Worm (Caenorhabditis elegans) whole organism, dauer: ENCODE measurements around the gene pph-6.
"Not testable (repeated sequence)": the region's sequence is repeated elsewhere in the genome, so short reads cannot be mapped to it uniquely, and the experiment has no call there.

Experiments used
- unc-62 ChIP-seq: sonication (generic microtip); optimal IDR thresholded peaks from 2 replicates; lab custom pipeline; 2017; ENCODE audit warnings: missing biosample characterization, missing genetic modification reagents, missing genetic modification characterization

The pph-6 gene

ce11 chrIII:3454045-3454444 is 7.5 kb upstream of the pph-6 start, which contains the start of gene C34C12.1:
TSS of gene C34C12.1 (plus strand) at chrIII:3454345.
- TF ChIP-seq unc-62 = not testable (repeated sequence)

ce11 chrIII:3456226-3456625 is 5.3 kb upstream of the pph-6 start:
- no peak for TF ChIP-seq unc-62

ce11 chrIII:3460061-3460460 is 1.4 kb upstream of the pph-6 start, which contains the start of gene C34C12.8:
TSS of gene C34C12.8 (plus strand) at chrIII:3460406.
- TF ChIP-seq unc-62 = no peak

- TF ChIP-seq unc-62 = no peak
Measured at ce11 chrIII:3467013-3467412, 5.5 kb downstream of the pph-6 start.

ce11 chrIII:3468384-3468783 is 6.9 kb downstream of the pph-6 start:
- TF ChIP-seq unc-62 = no peak

ce11 chrIII:3469646-3470045 is 8.1 kb downstream of the pph-6 start, which contains the start of gene smim-14:
TSS of gene smim-14 (minus strand) at chrIII:3469746.
- TF ChIP-seq unc-62 = no peak

ce11 chrIII:3470433-3470832 is 8.9 kb downstream of the pph-6 start:
- TF ChIP-seq unc-62 = no peak

ce11 chrIII:3470973-3471372 is 9.5 kb downstream of the pph-6 start:
- no peak for TF ChIP-seq unc-62

- TF ChIP-seq unc-62 = no peak
Measured at ce11 chrIII:3471403-3472053, 10.0 kb downstream of the pph-6 start, which contains the start of gene rsu-1. TSS of gene rsu-1 (plus strand) at chrIII:3472003.

- no peak for TF ChIP-seq unc-62
Measured at ce11 chrIII:3475014-3475413, 13.5 kb downstream of the pph-6 start.

- no peak for TF ChIP-seq unc-62
Measured at ce11 chrIII:3475497-3475896, 14.0 kb downstream of the pph-6 start, which contains the start of gene C34C12.9. TSS of gene C34C12.9 (minus strand) at chrIII:3475512.

ce11 chrIII:3476245-3476644 is 14.7 kb downstream of the pph-6 start:
- TF ChIP-seq unc-62 = no peak

- no peak for TF ChIP-seq unc-62
Measured at ce11 chrIII:3477375-3477774, 15.9 kb downstream of the pph-6 start.

ce11 chrIII:3478795-3479398 is 17.4 kb downstream of the pph-6 start:
- no peak for TF ChIP-seq unc-62

- TF ChIP-seq unc-62 = no peak
Measured at ce11 chrIII:3480236-3480635, 18.7 kb downstream of the pph-6 start.

- TF ChIP-seq unc-62 = no peak
Measured at ce11 chrIII:3480950-3481349, 19.4 kb downstream of the pph-6 start.

ce11 chrIII:3482291-3482690 is 20.8 kb downstream of the pph-6 start, which contains the start of gene C34C12.6:
TSS of gene C34C12.6 (plus strand) at chrIII:3482591.
- TF ChIP-seq unc-62 = no peak

ce11 chrIII:3484995-3485394 is 23.5 kb downstream of the pph-6 start:
- no peak for TF ChIP-seq unc-62
